Fruit fly (Drosophila melanogaster): ENCODE results near the gene fy.
A peak's percentile ranks its signal among the peaks of the same experiment; 100 is the strongest.

Gene fy

DNA sequence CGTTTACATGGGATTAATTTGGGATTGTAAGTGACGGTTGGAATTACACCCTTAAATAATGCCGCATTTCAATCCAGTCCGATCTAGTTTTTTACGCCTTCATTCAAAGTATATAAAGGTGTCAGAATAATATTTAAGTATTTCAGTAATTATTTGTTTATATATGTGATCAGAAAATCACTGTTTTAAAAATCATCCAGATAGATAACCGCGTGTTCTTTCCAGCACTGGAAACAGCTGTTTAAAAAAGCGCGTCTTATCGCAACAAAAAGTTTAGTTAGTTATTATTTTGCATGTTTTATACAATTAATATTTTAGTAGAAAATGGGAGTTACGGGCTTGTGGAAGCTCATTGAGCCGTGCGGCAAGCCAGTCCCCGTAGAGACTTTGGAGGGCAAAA is 35.0 kb upstream of the fy start, which contains the start of gene mus201 (continued):
- TF ChIP-seq wek (GFP tag; optimal IDR thresholded peaks at IDR 0.05): no peak
- TF ChIP-seq CG12391 (tag; optimal IDR thresholded peaks at IDR 0.05): no peak
- TF ChIP-seq vnd (GFP tag; IDR thresholded peaks at IDR 0.05; ENCODE audit: partially characterized antibody): no peak
- no peak for TF ChIP-seq gcm2 (GFP tag; optimal IDR thresholded peaks at IDR 0.05)
- no peak for TF ChIP-seq CG2875 (GFP tag; optimal IDR thresholded peaks at IDR 0.05)
- no peak for TF ChIP-seq lola (GFP tag; optimal IDR thresholded peaks at IDR 0.05)
- TF ChIP-seq E2f2 (GFP tag; IDR thresholded peaks at IDR 0.05): peak; percentile 47; the same call in 1 of the 2 replicates
- TF ChIP-seq disco-r (GFP tag; optimal IDR thresholded peaks at IDR 0.05): no peak
- no peak for TF ChIP-seq NfI (GFP tag; optimal IDR thresholded peaks at IDR 0.05)
- peak; percentile 76 for TF ChIP-seq CG10267 (tag; optimal IDR thresholded peaks at IDR 0.05)
- no peak for TF ChIP-seq CG6765 (GFP tag; optimal IDR thresholded peaks at IDR 0.05)
- TF ChIP-seq CG8290 (GFP tag; optimal IDR thresholded peaks at IDR 0.05): no peak
- TF ChIP-seq CG8290 (tag; optimal IDR thresholded peaks at IDR 0.05): no peak
- no peak for TF ChIP-seq gce (GFP tag; IDR thresholded peaks at IDR 0.05)
- no peak for TF ChIP-seq Mes4 (GFP tag; optimal IDR thresholded peaks at IDR 0.05)
- no peak for TF ChIP-seq Antp (GFP tag; optimal IDR thresholded peaks at IDR 0.05)
- no peak for TF ChIP-seq jumu (GFP tag; optimal IDR thresholded peaks at IDR 0.05)
- no peak for TF ChIP-seq Gug (GFP tag; IDR thresholded peaks at IDR 0.05)
- TF ChIP-seq slou (GFP tag; optimal IDR thresholded peaks at IDR 0.05): no peak
- TF ChIP-seq CG3726 (GFP tag; IDR thresholded peaks at IDR 0.05): no peak
- TF ChIP-seq ham (GFP tag; IDR thresholded peaks at IDR 0.05): no peak
- no peak for TF ChIP-seq eve (GFP tag; optimal IDR thresholded peaks at IDR 0.05)
- TF ChIP-seq grau (tag; optimal IDR thresholded peaks at IDR 0.05): no peak
- no peak for TF ChIP-seq CG10147 (GFP tag; optimal IDR thresholded peaks at IDR 0.05)
- TF ChIP-seq Stat92E (GFP tag; optimal IDR thresholded peaks at IDR 0.05): no peak
- TF ChIP-seq CG3995 (GFP tag; optimal IDR thresholded peaks at IDR 0.05): peak; percentile 97
- TF ChIP-seq row (GFP tag; IDR thresholded peaks at IDR 0.05): peak; percentile 32; the same call in 1 of the 3 replicates
- no peak for TF ChIP-seq Bteb2 (GFP tag; optimal IDR thresholded peaks at IDR 0.05)
- no peak for TF ChIP-seq CG17328 (GFP tag; IDR thresholded peaks at IDR 0.05)
- TF ChIP-seq pzg (GFP tag; optimal IDR thresholded peaks at IDR 0.05): peak; percentile 23
- TF ChIP-seq peb (GFP tag; IDR thresholded peaks at IDR 0.05): no peak
- TF ChIP-seq CG15073 (GFP tag; optimal IDR thresholded peaks at IDR 0.05): no peak
- TF ChIP-seq CG5245 (GFP tag; optimal IDR thresholded peaks at IDR 0.05): no peak
- no peak for TF ChIP-seq CG17802 (tag; optimal IDR thresholded peaks at IDR 0.05)
- no peak for TF ChIP-seq CG16813 (GFP tag; IDR thresholded peaks at IDR 0.05; ENCODE audit: partially characterized antibody)
- TF ChIP-seq grn (GFP tag; optimal IDR thresholded peaks at IDR 0.05): no peak
- no peak for TF ChIP-seq ranshi (GFP tag; IDR thresholded peaks at IDR 0.05)
- no peak for TF ChIP-seq CG12236 (GFP tag; optimal IDR thresholded peaks at IDR 0.05)
- TF ChIP-seq cad (GFP tag; optimal IDR thresholded peaks at IDR 0.05): no peak
- TF ChIP-seq CG11560 (tag; IDR thresholded peaks at IDR 0.05): no peak
- no peak for TF ChIP-seq cwo (GFP tag; optimal IDR thresholded peaks at IDR 0.05)
- TF ChIP-seq CG4424 (GFP tag; optimal IDR thresholded peaks at IDR 0.05): no peak
- no peak for TF ChIP-seq HLH3B (GFP tag; IDR thresholded peaks at IDR 0.05)
- TF ChIP-seq Adf1 (GFP tag; IDR thresholded peaks at IDR 0.05): no peak
- TF ChIP-seq gro (GFP tag; optimal IDR thresholded peaks at IDR 0.05): no peak
- no peak for TF ChIP-seq CG6175 (GFP tag; IDR thresholded peaks at IDR 0.05)
- TF ChIP-seq mam (GFP tag; optimal IDR thresholded peaks at IDR 0.05): no peak
- TF ChIP-seq rib (GFP tag; IDR thresholded peaks at IDR 0.05): no peak
- no peak for TF ChIP-seq sug (tag; optimal IDR thresholded peaks at IDR 0.05)
- TF ChIP-seq stc (GFP tag; IDR thresholded peaks at IDR 0.05): no peak
- no peak for TF ChIP-seq salm (tag; optimal IDR thresholded peaks at IDR 0.05)
- no peak for TF ChIP-seq Camta (GFP tag; optimal IDR thresholded peaks at IDR 0.05)
- no peak for TF ChIP-seq CG9876 (GFP tag; optimal IDR thresholded peaks at IDR 0.05)
